ENCODE assay signal across 2 fruit fly cellular contexts in the genomic region with DNA sequence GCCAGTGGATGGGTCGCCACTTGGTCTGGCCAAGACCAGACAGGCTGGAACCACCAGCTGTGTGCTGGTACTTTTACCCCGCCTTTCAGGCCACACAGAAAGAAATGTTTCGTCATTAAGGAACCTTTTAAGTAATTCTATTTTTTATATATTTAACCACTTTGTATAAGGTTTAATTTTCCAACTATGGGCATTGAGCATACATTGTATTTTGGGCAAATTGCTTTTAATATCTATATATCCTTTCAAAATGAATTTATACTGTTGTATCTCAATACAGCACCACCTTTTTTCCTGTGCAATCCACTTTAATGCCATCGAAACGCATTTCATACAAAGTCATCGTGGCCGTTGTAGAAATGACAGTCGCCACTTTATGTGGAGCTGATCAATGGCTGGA.
TF ChIP-seq lines count a peak whose summit lies in the region.

No protein-coding gene starts in this region.

TF ChIP-seq in whole organism, embryonic, 481 proteins besides CTCF, POLR2A, EP300 and RAD21 (continued from another document and continues in another):
- TF ChIP-seq al (GFP tag; IDR thresholded peaks at IDR 0.05; lab: Robert Waterston, UW) (no peak), Meics (GFP tag; optimal IDR thresholded peaks at IDR 0.05; lab: Kevin White, UChicago) (no peak), CG2712 (tag; optimal IDR thresholded peaks at IDR 0.05; lab: Kevin White, UChicago) (peak; percentile 58), fd3F (GFP tag; optimal IDR thresholded peaks at IDR 0.05; lab: Kevin White, UChicago) (no peak), crol (GFP tag; IDR thresholded peaks at IDR 0.05; lab: Robert Waterston, UW) (no peak), CG30403 (GFP tag; optimal IDR thresholded peaks at IDR 0.05; lab: Kevin White, UChicago) (no peak), CG11504 (tag; optimal IDR thresholded peaks at IDR 0.05; lab: Kevin White, UChicago) (no peak), Awh (GFP tag; IDR thresholded peaks at IDR 0.05; lab: Robert Waterston, UW) (no peak), Ada2b (GFP tag; IDR thresholded peaks at IDR 0.05; lab: Robert Waterston, UW) (no peak), CG15073 (GFP tag; optimal IDR thresholded peaks at IDR 0.05; lab: Kevin White, UChicago) (no peak), jumu (GFP tag; optimal IDR thresholded peaks at IDR 0.05; lab: Kevin White, UChicago) (no peak), vvl (GFP tag; IDR thresholded peaks at IDR 0.05; lab: Robert Waterston, UW) (no peak), CG32532 (GFP tag; IDR thresholded peaks at IDR 0.05; lab: Robert Waterston, UW) (no peak), ftz-f1 (GFP tag; optimal IDR thresholded peaks at IDR 0.05; lab: Kevin White, UChicago) (no peak), Taf1 (GFP tag; IDR thresholded peaks at IDR 0.05; lab: Robert Waterston, UW) (no peak), CG12155 (GFP tag; optimal IDR thresholded peaks at IDR 0.05; lab: Kevin White, UChicago) (no peak), ci (GFP tag; IDR thresholded peaks at IDR 0.05; lab: Robert Waterston, UW) (0 out of 3 replicates have a peak, but pooled peaks have one; percentile 25), tap (tag; optimal IDR thresholded peaks at IDR 0.05; lab: Kevin White, UChicago) (no peak), CG14441 (GFP tag; IDR thresholded peaks at IDR 0.05; lab: Robert Waterston, UW) (no peak), CG11085 (GFP tag; IDR thresholded peaks at IDR 0.05; lab: Robert Waterston, UW) (no peak), usp (GFP tag; optimal IDR thresholded peaks at IDR 0.05; lab: Kevin White, UChicago) (no peak), CG13287 (GFP tag; IDR thresholded peaks at IDR 0.05; lab: Robert Waterston, UW; ENCODE audit: partially characterized antibody) (no peak), CG12299 (tag; optimal IDR thresholded peaks at IDR 0.05; lab: Kevin White, UChicago) (no peak), Asciz (GFP tag; optimal IDR thresholded peaks at IDR 0.05; lab: Kevin White, UChicago) (no peak), CG3065 (GFP tag; optimal IDR thresholded peaks at IDR 0.05; lab: Kevin White, UChicago) (no peak), Tbp (GFP tag; optimal IDR thresholded peaks at IDR 0.05; lab: Kevin White, UChicago) (no peak), CG7372 (GFP tag; IDR thresholded peaks at IDR 0.05; lab: Robert Waterston, UW) (no peak), CG15011 (GFP tag; optimal IDR thresholded peaks at IDR 0.05; lab: Kevin White, UChicago) (peak; percentile 5), TFAM (GFP tag; optimal IDR thresholded peaks at IDR 0.05; lab: Kevin White, UChicago) (no peak), Hand (GFP tag; optimal IDR thresholded peaks at IDR 0.05; lab: Kevin White, UChicago) (no peak), Nf-YA (GFP tag; IDR thresholded peaks at IDR 0.05; lab: Robert Waterston, UW) (no peak), wdn (GFP tag; IDR thresholded peaks at IDR 0.05; lab: Robert Waterston, UW) (no peak), CG6791 (GFP tag; IDR thresholded peaks at IDR 0.05; lab: Robert Waterston, UW; ENCODE audit: partially characterized antibody) (no peak), Xrp1 (GFP tag; IDR thresholded peaks at IDR 0.05; lab: Robert Waterston, UW) (no peak; the same call in 1 of the 2 replicates), CG11093 (GFP tag; IDR thresholded peaks at IDR 0.05; lab: Robert Waterston, UW) (no peak), H2.0 (GFP tag; IDR thresholded peaks at IDR 0.05; lab: Robert Waterston, UW) (no peak), Hr39 (optimal IDR thresholded peaks at IDR 0.05; lab: Kevin White, UChicago) (no peak), ATbp (GFP tag; optimal IDR thresholded peaks at IDR 0.05; lab: Kevin White, UChicago) (peak; percentile 37), CG14710 (tag; optimal IDR thresholded peaks at IDR 0.05; lab: Kevin White, UChicago) (peak; percentile 54), abd-A (tag; optimal IDR thresholded peaks at IDR 0.05; lab: Kevin White, UChicago) (no peak), CG33213 (GFP tag; optimal IDR thresholded peaks at IDR 0.05; lab: Kevin White, UChicago) (no peak), gsb (GFP tag; IDR thresholded peaks at IDR 0.05; lab: Robert Waterston, UW) (no peak), psq (GFP tag; optimal IDR thresholded peaks at IDR 0.05; lab: Kevin White, UChicago) (no peak), trh (GFP tag; optimal IDR thresholded peaks at IDR 0.05; lab: Kevin White, UChicago) (no peak), nom (GFP tag; optimal IDR thresholded peaks at IDR 0.05; lab: Kevin White, UChicago) (no peak), CG7928 (GFP tag; optimal IDR thresholded peaks at IDR 0.05; lab: Kevin White, UChicago) (no peak), otp (GFP tag; IDR thresholded peaks at IDR 0.05; lab: Robert Waterston, UW) (no peak), Hsf (GFP tag; optimal IDR thresholded peaks at IDR 0.05; lab: Kevin White, UChicago) (no peak), CG12219 (GFP tag; optimal IDR thresholded peaks at IDR 0.05; lab: Kevin White, UChicago) (no peak), CG10565 (GFP tag; optimal IDR thresholded peaks at IDR 0.05; lab: Kevin White, UChicago) (no peak), Elba2 (GFP tag; optimal IDR thresholded peaks at IDR 0.05; lab: Kevin White, UChicago) (no peak), CG34376 (GFP tag; optimal IDR thresholded peaks at IDR 0.05; lab: Kevin White, UChicago) (no peak), HLH3B (GFP tag; IDR thresholded peaks at IDR 0.05; lab: Robert Waterston, UW) (no peak), lmd (GFP tag; IDR thresholded peaks at IDR 0.05; lab: Robert Waterston, UW) (no peak; the same call in 1 of the 2 replicates), ewg (GFP tag; optimal IDR thresholded peaks at IDR 0.05; lab: Kevin White, UChicago) (no peak), caup (GFP tag; optimal IDR thresholded peaks at IDR 0.05; lab: Kevin White, UChicago; ENCODE audit: severe bottlenecking) (no peak), CG11560 (tag; IDR thresholded peaks at IDR 0.05; lab: Robert Waterston, UW) (no peak), dmrt11E (tag; optimal IDR thresholded peaks at IDR 0.05; lab: Kevin White, UChicago) (peak; percentile 55), Spps (tag; optimal IDR thresholded peaks at IDR 0.05; lab: Kevin White, UChicago) (peak; percentile 10), CG9876 (GFP tag; optimal IDR thresholded peaks at IDR 0.05; lab: Kevin White, UChicago) (no peak), CG12744 (GFP tag; optimal IDR thresholded peaks at IDR 0.05; lab: Kevin White, UChicago) (no peak), B-H2 (GFP tag; optimal IDR thresholded peaks at IDR 0.05; lab: Kevin White, UChicago) (no peak), lola (GFP tag; optimal IDR thresholded peaks at IDR 0.05; lab: Kevin White, UChicago) (peak in 1 of 3 experiments; percentile 56), trem (tag; optimal IDR thresholded peaks at IDR 0.05; lab: Kevin White, UChicago) (peak; percentile 14), CG12769 (tag; optimal IDR thresholded peaks at IDR 0.05; lab: Kevin White, UChicago) (no peak), CG17829 (tag; optimal IDR thresholded peaks at IDR 0.05; lab: Kevin White, UChicago) (peak; percentile 8), Ets65A (GFP tag; lab: Kevin White, UChicago) (peak; percentile 62)

TF ChIP-seq in whole organism, prepupa, 60 proteins besides CTCF, POLR2A, EP300 and RAD21 (continued from another document):
- TF ChIP-seq fkh (GFP tag; optimal IDR thresholded peaks at IDR 0.05; lab: Kevin White, UChicago) (no peak), Smox (GFP tag; optimal IDR thresholded peaks at IDR 0.05; lab: Kevin White, UChicago) (peak; percentile 20), eg (GFP tag; IDR thresholded peaks at IDR 0.05; lab: Robert Waterston, UW) (peak; percentile 44; the same call in 1 of the 3 replicates), CG4318 (GFP tag; optimal IDR thresholded peaks at IDR 0.05; lab: Kevin White, UChicago) (peak; percentile 4), Lpt (GFP tag; optimal IDR thresholded peaks at IDR 0.05; lab: Kevin White, UChicago) (no peak), CG10631 (GFP tag; optimal IDR thresholded peaks at IDR 0.05; lab: Kevin White, UChicago) (peak; percentile 37), CG15336 (GFP tag; IDR thresholded peaks at IDR 0.05; lab: Robert Waterston, UW) (no peak; the same call in 1 of the 2 replicates), dsx (GFP tag; optimal IDR thresholded peaks at IDR 0.05; lab: Kevin White, UChicago; ENCODE audit: poor library complexity, severe bottlenecking) (peak; percentile 84), fd85E (GFP tag; optimal IDR thresholded peaks at IDR 0.05; lab: Kevin White, UChicago) (no peak), CG34406 (GFP tag; optimal IDR thresholded peaks at IDR 0.05; lab: Kevin White, UChicago) (peak; percentile 8), pdm3 (GFP tag; optimal IDR thresholded peaks at IDR 0.05; lab: Kevin White, UChicago) (peak; percentile 34), Eip93F (GFP tag; optimal IDR thresholded peaks at IDR 0.05; lab: Kevin White, UChicago) (no peak), Gug (GFP tag; IDR thresholded peaks at IDR 0.05; lab: Robert Waterston, UW) (no peak), CG6792 (GFP tag; optimal IDR thresholded peaks at IDR 0.05; lab: Kevin White, UChicago) (no peak), Blimp-1 (GFP tag; optimal IDR thresholded peaks at IDR 0.05; lab: Kevin White, UChicago) (no peak), CG9139 (GFP tag; optimal IDR thresholded peaks at IDR 0.05; lab: Kevin White, UChicago) (no peak), Sox15 (GFP tag; optimal IDR thresholded peaks at IDR 0.05; lab: Kevin White, UChicago) (no peak), lz (GFP tag; optimal IDR thresholded peaks at IDR 0.05; lab: Kevin White, UChicago) (peak; percentile 14), vri (GFP tag; optimal IDR thresholded peaks at IDR 0.05; lab: Kevin White, UChicago) (no peak), CG8119 (GFP tag; IDR thresholded peaks at IDR 0.05; lab: Robert Waterston, UW) (peak; percentile 51; the same call in 2 of the 3 replicates), spab (GFP tag; optimal IDR thresholded peaks at IDR 0.05; lab: Kevin White, UChicago) (peak; percentile 31), Met (GFP tag; optimal IDR thresholded peaks at IDR 0.05; lab: Kevin White, UChicago) (peak; percentile 29), CG3919 (GFP tag; optimal IDR thresholded peaks at IDR 0.05; lab: Kevin White, UChicago) (peak; percentile 57), CG6808 (GFP tag; optimal IDR thresholded peaks at IDR 0.05; lab: Kevin White, UChicago) (peak; percentile 53), CG6854 (GFP tag; optimal IDR thresholded peaks at IDR 0.05; lab: Kevin White, UChicago) (no peak), fd59A (GFP tag; optimal IDR thresholded peaks at IDR 0.05; lab: Kevin White, UChicago) (peak; percentile 15), Eip75B (GFP tag; optimal IDR thresholded peaks at IDR 0.05; lab: Kevin White, UChicago) (peak; percentile 41), achi (GFP tag; optimal IDR thresholded peaks at IDR 0.05; lab: Kevin White, UChicago) (peak; percentile 53), CG10669 (GFP tag; optimal IDR thresholded peaks at IDR 0.05; lab: Kevin White, UChicago) (peak; percentile 41), svp (GFP tag; lab: Kevin White, UChicago) (peak; percentile 66), dac (GFP tag; optimal IDR thresholded peaks at IDR 0.05; lab: Kevin White, UChicago) (no peak), CG11902 (GFP tag; optimal IDR thresholded peaks at IDR 0.05; lab: Kevin White, UChicago) (no peak), CG32006 (GFP tag; optimal IDR thresholded peaks at IDR 0.05; lab: Kevin White, UChicago) (peak; percentile 63), CG31627 (GFP tag; optimal IDR thresholded peaks at IDR 0.05; lab: Kevin White, UChicago) (peak; percentile 14), CG6163 (GFP tag; IDR thresholded peaks at IDR 0.05; lab: Robert Waterston, UW) (peak; percentile 60), CG11762 (GFP tag; optimal IDR thresholded peaks at IDR 0.05; lab: Kevin White, UChicago; ENCODE audit: insufficient read depth) (peak; percentile 37), CG1621 (tag; optimal IDR thresholded peaks at IDR 0.05; lab: Kevin White, UChicago) (no peak)
